Fruit fly (Drosophila melanogaster) whole organism, prepupa: ENCODE data around the gene CG8679.
A peak's percentile ranks its signal among the peaks of the same experiment; 100 is the strongest.

Source experiments
- Blimp-1 ChIP-seq: fragments of 200-800 bp; sonication (Bioruptor generic); optimal IDR thresholded peaks from 3 replicates; lab custom pipeline; 2017; ENCODE audit warnings: missing biosample characterization, missing genetic modification characterization, mild to moderate bottlenecking, moderate library complexity, missing genetic modification reagents
- CG10631 ChIP-seq: fragments of 200-800 bp; sonication (Bioruptor generic); optimal IDR thresholded peaks from 2 replicates; lab custom pipeline; 2016; ENCODE audit warnings: missing biosample characterization, missing genetic modification characterization
- CG10669 ChIP-seq: fragments of 200-800 bp; sonication (Bioruptor generic); optimal IDR thresholded peaks from 3 replicates; lab custom pipeline; 2018; ENCODE audit warnings: missing biosample characterization, mild to moderate bottlenecking, missing genetic modification characterization, moderate library complexity
- CG11294 ChIP-seq: fragments of 200-800 bp; sonication (Bioruptor generic); IDR thresholded peaks from 2 replicates; pipeline ENCODE4 v1.3.6; 2022; ENCODE audit warnings: missing biosample characterization, missing genetic modification characterization
- CG11902 ChIP-seq: fragments of 200-800 bp; sonication (Bioruptor generic); optimal IDR thresholded peaks from 3 replicates; lab custom pipeline; 2016; ENCODE audit warnings: missing biosample characterization, missing genetic modification characterization
- CG1621 ChIP-seq: fragments of 200-800 bp; sonication (Bioruptor generic); optimal IDR thresholded peaks from 3 replicates; lab custom pipeline; 2018; ENCODE audit warnings: missing biosample characterization, mild to moderate bottlenecking, missing genetic modification characterization
- CG16779 ChIP-seq: fragments of 200-800 bp; sonication (Bioruptor generic); optimal IDR thresholded peaks from 3 replicates; lab custom pipeline; 2017; ENCODE audit warnings: missing biosample characterization, mild to moderate bottlenecking, missing genetic modification characterization
- CG3032 ChIP-seq: fragments of 200-800 bp; optimal IDR thresholded peaks from 2 replicates; lab custom pipeline; 2019; ENCODE audit warnings: missing biosample characterization, mild to moderate bottlenecking, missing genetic modification characterization, moderate library complexity
- CG31627 ChIP-seq: fragments of 200-800 bp; sonication (Bioruptor generic); optimal IDR thresholded peaks from 3 replicates; lab custom pipeline; 2016; ENCODE audit warnings: missing biosample characterization, missing genetic modification characterization
- CG32006 ChIP-seq: fragments of 200-800 bp; sonication (Bioruptor generic); optimal IDR thresholded peaks from 3 replicates; lab custom pipeline; 2017; ENCODE audit warnings: missing biosample characterization, mild to moderate bottlenecking, missing genetic modification characterization
- CG34406 ChIP-seq: fragments of 200-800 bp; sonication (Bioruptor generic); optimal IDR thresholded peaks from 3 replicates; lab custom pipeline; 2016; ENCODE audit warnings: missing biosample characterization, missing genetic modification characterization
- CG3919 ChIP-seq: fragments of 200-800 bp; sonication (Bioruptor generic); optimal IDR thresholded peaks from 3 replicates; lab custom pipeline; 2016; ENCODE audit warnings: missing biosample characterization, missing genetic modification characterization
- CG4318 ChIP-seq: fragments of 200-800 bp; sonication (Bioruptor generic); optimal IDR thresholded peaks from 3 replicates; lab custom pipeline; 2017; ENCODE audit warnings: missing biosample characterization, mild to moderate bottlenecking, missing genetic modification characterization
- CG6276 ChIP-seq: fragments of 200-800 bp; sonication (Bioruptor generic); optimal IDR thresholded peaks from 2 replicates; lab custom pipeline; 2017; ENCODE audit warnings: missing biosample characterization, mild to moderate bottlenecking, missing genetic modification characterization
- CG6792 ChIP-seq: fragments of 200-800 bp; sonication (Bioruptor generic); optimal IDR thresholded peaks from 3 replicates; lab custom pipeline; 2016; ENCODE audit warnings: missing biosample characterization, missing genetic modification characterization
- CG6854 ChIP-seq: fragments of 200-800 bp; sonication (Bioruptor generic); optimal IDR thresholded peaks from 2 replicates; lab custom pipeline; 2017; ENCODE audit warnings: missing biosample characterization, mild to moderate bottlenecking, missing genetic modification characterization
- CG7368 ChIP-seq: fragments of 200-800 bp; sonication (Bioruptor generic); optimal IDR thresholded peaks from 3 replicates; lab custom pipeline; 2016; ENCODE audit warnings: missing biosample characterization, missing genetic modification characterization
- CG8119 ChIP-seq: fragments of 200-800 bp; sonication (Bioruptor generic); IDR thresholded peaks from 3 replicates; pipeline ENCODE4 v1.3.6; 2022; ENCODE audit warnings: missing biosample characterization, missing genetic modification characterization
- CG8632 ChIP-seq: fragments of 200-800 bp; sonication (Bioruptor generic); optimal IDR thresholded peaks from 3 replicates; lab custom pipeline; 2016; ENCODE audit warnings: missing biosample characterization, missing genetic modification characterization
- CG9139 ChIP-seq: fragments of 200-800 bp; sonication (Bioruptor generic); optimal IDR thresholded peaks from 3 replicates; lab custom pipeline; 2017; ENCODE audit warnings: missing biosample characterization, mild to moderate bottlenecking, missing genetic modification characterization
- Eip75B ChIP-seq: fragments of 200-800 bp; sonication (Bioruptor generic); optimal IDR thresholded peaks from 3 replicates; lab custom pipeline; 2016; ENCODE audit warnings: missing biosample characterization, missing genetic modification characterization
- Eip78C ChIP-seq: fragments of 200-800 bp; sonication (Bioruptor generic); peaks from one replicate; lab custom pipeline; 2016; ENCODE audit warnings: missing biosample characterization, missing genetic modification characterization
- Eip93F ChIP-seq: fragments of 200-800 bp; sonication (Bioruptor generic); optimal IDR thresholded peaks from 2 replicates; lab custom pipeline; 2016; ENCODE audit warnings: missing biosample characterization, mild to moderate bottlenecking, missing genetic modification characterization
- Ets21C ChIP-seq: fragments of 200-800 bp; sonication (Bioruptor generic); optimal IDR thresholded peaks from 3 replicates; lab custom pipeline; 2016; ENCODE audit warnings: missing biosample characterization, missing genetic modification characterization
- Ets96B ChIP-seq: fragments of 200-800 bp; optimal IDR thresholded peaks from 2 replicates; lab custom pipeline; 2019; ENCODE audit warnings: missing biosample characterization, mild to moderate bottlenecking, missing genetic modification characterization, moderate library complexity
- Hr38 ChIP-seq: sonication (Bioruptor generic); optimal IDR thresholded peaks from 2 replicates; lab custom pipeline; 2016; ENCODE audit warnings: missing biosample characterization, missing genetic modification characterization
- Hr39 ChIP-seq: fragments of 200-800 bp; sonication (Bioruptor generic); optimal IDR thresholded peaks from 2 replicates; lab custom pipeline; 2016; ENCODE audit warnings: missing biosample characterization, missing genetic modification characterization
- Hr4 ChIP-seq: fragments of 200-800 bp; sonication (Bioruptor generic); optimal IDR thresholded peaks from 3 replicates; lab custom pipeline; 2016; ENCODE audit warnings: missing biosample characterization, missing genetic modification characterization
- Lpt ChIP-seq: fragments of 200-800 bp; sonication (Bioruptor generic); optimal IDR thresholded peaks from 3 replicates; lab custom pipeline; 2016; ENCODE audit warnings: missing biosample characterization, missing genetic modification characterization
- Met ChIP-seq: fragments of 200-800 bp; sonication (Bioruptor generic); optimal IDR thresholded peaks from 3 replicates; lab custom pipeline; 2016; ENCODE audit warnings: missing biosample characterization, missing genetic modification characterization
- OdsH ChIP-seq: fragments of 200-800 bp; sonication (Bioruptor generic); optimal IDR thresholded peaks from 3 replicates; lab custom pipeline; 2016; ENCODE audit warnings: missing biosample characterization, missing genetic modification characterization
- Smox ChIP-seq: fragments of 200-800 bp; sonication (Bioruptor generic); optimal IDR thresholded peaks from 3 replicates; lab custom pipeline; 2016; ENCODE audit warnings: missing biosample characterization, missing genetic modification characterization
- Sox102F ChIP-seq: fragments of 200-800 bp; sonication (Bioruptor generic); optimal IDR thresholded peaks from 2 replicates; lab custom pipeline; 2016; ENCODE audit warnings: missing biosample characterization, mild to moderate bottlenecking, missing genetic modification characterization
- Sox14 ChIP-seq: fragments of 200-800 bp; sonication (Bioruptor generic); optimal IDR thresholded peaks from 3 replicates; lab custom pipeline; 2016; ENCODE audit warnings: missing biosample characterization, missing genetic modification characterization
- Sox15 ChIP-seq: fragments of 200-800 bp; sonication (Bioruptor generic); optimal IDR thresholded peaks from 3 replicates; lab custom pipeline; 2016; ENCODE audit warnings: missing biosample characterization, missing genetic modification characterization
- acj6 ChIP-seq: fragments of 200-800 bp; sonication (Bioruptor generic); optimal IDR thresholded peaks from 3 replicates; lab custom pipeline; 2016; ENCODE audit warnings: missing biosample characterization, missing genetic modification characterization
- cyc ChIP-seq: fragments of 200-800 bp; sonication (Bioruptor generic); optimal IDR thresholded peaks from 3 replicates; lab custom pipeline; 2016; ENCODE audit warnings: missing biosample characterization, missing genetic modification characterization
- dac ChIP-seq: fragments of 200-800 bp; sonication (Bioruptor generic); optimal IDR thresholded peaks from 2 replicates; lab custom pipeline; 2017; ENCODE audit warnings: missing biosample characterization, mild to moderate bottlenecking, missing genetic modification characterization
- dsx ChIP-seq: fragments of 200-800 bp; optimal IDR thresholded peaks from 3 replicates; lab custom pipeline; 2019; ENCODE audit warnings: missing biosample characterization, mild to moderate bottlenecking, missing genetic modification characterization, moderate library complexity; ENCODE audit not compliant: poor library complexity, severe bottlenecking
- eg ChIP-seq: fragments of 200-800 bp; sonication (Bioruptor generic); IDR thresholded peaks from 3 replicates; pipeline ENCODE4 v1.3.6; 2022; ENCODE audit warnings: missing biosample characterization, missing genetic modification characterization
- esn ChIP-seq: fragments of 200-800 bp; sonication (Bioruptor generic); optimal IDR thresholded peaks from 2 replicates; lab custom pipeline; 2016; ENCODE audit warnings: missing biosample characterization, mild to moderate bottlenecking, missing genetic modification characterization, moderate library complexity
- fd59A ChIP-seq: fragments of 200-800 bp; sonication (Bioruptor generic); optimal IDR thresholded peaks from 2 replicates; lab custom pipeline; 2017; ENCODE audit warnings: missing biosample characterization, mild to moderate bottlenecking, missing genetic modification characterization, missing genetic modification reagents
- fkh ChIP-seq: fragments of 200-800 bp; sonication (Bioruptor generic); optimal IDR thresholded peaks from 3 replicates; lab custom pipeline; 2017; ENCODE audit warnings: missing biosample characterization, mild to moderate bottlenecking, missing genetic modification characterization, moderate library complexity
- net ChIP-seq: fragments of 200-800 bp; sonication (Bioruptor generic); optimal IDR thresholded peaks from 3 replicates; lab custom pipeline; 2016; ENCODE audit warnings: missing biosample characterization, missing genetic modification characterization
- salr ChIP-seq, 2 experiments: fragments of 200-800 bp; sonication (Bioruptor generic); optimal IDR thresholded peaks; 3 replicates each; lab custom pipeline; 2016 to 2018; ENCODE audit warnings: missing biosample characterization in 2 of 2, missing genetic modification characterization in 2 of 2, mild to moderate bottlenecking in 1 of 2
- spab ChIP-seq: fragments of 200-800 bp; sonication (Bioruptor generic); optimal IDR thresholded peaks from 2 replicates; lab custom pipeline; 2017; ENCODE audit warnings: missing biosample characterization, mild to moderate bottlenecking, missing genetic modification characterization, missing genetic modification reagents
- ss ChIP-seq, 2 experiments: fragments of 200-800 bp; sonication (Bioruptor generic); optimal IDR thresholded peaks; 2 replicates in 1 of 2; 3 replicates in 1 of 2; lab custom pipeline; 2017 to 2018; ENCODE audit warnings: mild to moderate bottlenecking in 2 of 2, missing biosample characterization in 2 of 2, missing genetic modification characterization in 2 of 2, moderate library complexity in 1 of 2
- svp ChIP-seq: fragments of 200-800 bp; sonication (Bioruptor generic); peaks from one replicate; lab custom pipeline; 2016; ENCODE audit warnings: missing biosample characterization, missing genetic modification characterization
- topi ChIP-seq: fragments of 200-800 bp; sonication (Bioruptor generic); optimal IDR thresholded peaks from 3 replicates; lab custom pipeline; 2016; ENCODE audit warnings: missing biosample characterization, missing genetic modification characterization
- vri ChIP-seq: fragments of 200-800 bp; sonication (Bioruptor generic); optimal IDR thresholded peaks from 3 replicates; lab custom pipeline; 2016; ENCODE audit warnings: missing biosample characterization, mild to moderate bottlenecking, missing genetic modification characterization

The CG8679 gene

dm6 chr2L:21220396-21220795 is 2.1 kb upstream of the CG8679 start, which contains the start of gene Atg18b:
Atg18b (minus strand) TSS chr2L:21220572.
- TF ChIP-seq Blimp-1 (GFP tag; lab: Kevin White, UChicago) = peak; percentile 33
- no peak for TF ChIP-seq net

- TF ChIP-seq Blimp-1 (GFP tag; lab: Kevin White, UChicago) (no peak), CG6854 (GFP tag; lab: Kevin White, UChicago) (no peak), fd59A (GFP tag; lab: Kevin White, UChicago) (no peak), Sox102F (GFP tag; lab: Kevin White, UChicago) (no peak), Hr38 (no peak), CG1621 (tag; lab: Kevin White, UChicago) (no peak), salr (GFP tag; optimal IDR thresholded peaks at IDR 0.05; lab: Kevin White, UChicago) (no peak), Ets96B (tag; lab: Kevin White, UChicago) (no peak), Sox14 (peak; percentile 68), topi (no peak), dac (GFP tag; lab: Kevin White, UChicago) (no peak), Eip93F (GFP tag; lab: Kevin White, UChicago) (no peak), CG9139 (peak; percentile 16), Eip78C (peak; percentile 84), cyc (GFP tag; lab: Kevin White, UChicago) (no peak), CG8119 (GFP tag; lab: Robert Waterston, UW) (no peak), net (peak; percentile 20), eg (GFP tag; lab: Robert Waterston, UW) (0 out of 3 replicates have a peak, but pooled peaks have one; percentile 56), Ets21C (GFP tag; lab: Kevin White, UChicago) (no peak), svp (peak; percentile 86), esn (GFP tag; lab: Kevin White, UChicago) (no peak), fkh (no peak), CG16779 (tag; lab: Kevin White, UChicago) (no peak), CG3032 (tag; lab: Kevin White, UChicago) (no peak), Smox (GFP tag; lab: Kevin White, UChicago) (no peak), acj6 (GFP tag; lab: Kevin White, UChicago) (no peak), ss (GFP tag; optimal IDR thresholded peaks at IDR 0.05; lab: Kevin White, UChicago) (peak; percentile 19 to 26), CG11294 (GFP tag; lab: Robert Waterston, UW) (no peak), CG34406 (GFP tag; lab: Kevin White, UChicago) (no peak), CG6792 (GFP tag; lab: Kevin White, UChicago) (no peak), CG31627 (GFP tag; lab: Kevin White, UChicago) (no peak), vri (GFP tag; lab: Kevin White, UChicago) (peak; percentile 65), OdsH (GFP tag; lab: Kevin White, UChicago) (no peak), CG6276 (GFP tag; lab: Kevin White, UChicago) (no peak), CG3919 (GFP tag; lab: Kevin White, UChicago) (no peak), CG4318 (GFP tag; lab: Kevin White, UChicago) (no peak), CG8632 (GFP tag; lab: Kevin White, UChicago) (no peak), Hr39 (GFP tag; lab: Kevin White, UChicago) (no peak), Met (GFP tag; lab: Kevin White, UChicago) (no peak), CG11902 (GFP tag; lab: Kevin White, UChicago) (no peak), Eip75B (GFP tag; lab: Kevin White, UChicago) (no peak), Sox15 (no peak), Hr4 (no peak), Lpt (GFP tag; lab: Kevin White, UChicago) (no peak), dsx (GFP tag; lab: Kevin White, UChicago) (no peak), CG7368 (GFP tag; lab: Kevin White, UChicago) (no peak), CG10669 (GFP tag; lab: Kevin White, UChicago) (no peak), CG10631 (no peak), CG32006 (GFP tag; lab: Kevin White, UChicago) (no peak), spab (no peak)
Measured at dm6 chr2L:21219640-21220085, 1.3 kb upstream of the CG8679 start.
